Fruit fly (Drosophila melanogaster): ENCODE results near the gene CG6443.

CG6443 gene

DNA sequence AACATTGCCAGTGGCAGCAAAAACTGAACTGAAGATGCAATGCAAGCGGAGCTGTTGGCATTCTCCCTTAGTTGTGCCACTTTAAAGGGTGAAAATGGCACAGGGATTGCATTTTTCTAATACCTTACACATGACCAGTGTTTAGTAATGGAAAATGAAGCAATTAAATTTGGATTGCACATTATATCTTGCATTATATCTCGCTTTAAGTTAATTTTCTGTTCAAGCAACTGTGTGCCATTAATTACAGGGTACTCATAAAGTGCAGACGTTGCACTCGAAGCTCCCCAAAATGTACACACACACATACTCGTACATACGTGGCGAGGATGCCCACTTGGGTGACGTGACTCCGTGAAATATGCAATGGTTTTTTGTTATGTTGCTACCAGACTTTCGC, 30.8 kb downstream of the CG6443 start:
- TF ChIP-seq eg (GFP tag; IDR thresholded peaks at IDR 0.05) (no peak), CG11902 (GFP tag; optimal IDR thresholded peaks at IDR 0.05) (peak; percentile 3), CG11294 (GFP tag; IDR thresholded peaks at IDR 0.05) (no peak), cyc (GFP tag; optimal IDR thresholded peaks at IDR 0.05) (peak; percentile 51), dsx (GFP tag; optimal IDR thresholded peaks at IDR 0.05; ENCODE audit: poor library complexity, severe bottlenecking) (peak; percentile 11), Sox15 (GFP tag; optimal IDR thresholded peaks at IDR 0.05) (peak; percentile 20), Eip93F (GFP tag; optimal IDR thresholded peaks at IDR 0.05) (no peak), CG34406 (GFP tag; optimal IDR thresholded peaks at IDR 0.05) (peak; percentile 50), CG11762 (GFP tag; optimal IDR thresholded peaks at IDR 0.05; ENCODE audit: insufficient read depth) (no peak), fd59A (GFP tag; optimal IDR thresholded peaks at IDR 0.05) (no peak), achi (GFP tag; optimal IDR thresholded peaks at IDR 0.05) (peak; percentile 45), dac (GFP tag; optimal IDR thresholded peaks at IDR 0.05) (no peak), svp (GFP tag) (peak; percentile 69), CG7368 (GFP tag; optimal IDR thresholded peaks at IDR 0.05) (peak; percentile 21), CG3032 (tag; optimal IDR thresholded peaks at IDR 0.05) (peak; percentile 38), CG6854 (GFP tag; optimal IDR thresholded peaks at IDR 0.05) (no peak), lz (GFP tag; optimal IDR thresholded peaks at IDR 0.05) (peak; percentile 49), CG8632 (GFP tag; optimal IDR thresholded peaks at IDR 0.05) (peak; percentile 42), ss (GFP tag; optimal IDR thresholded peaks at IDR 0.05) (peak in 1 of 2 experiments; percentile 33), CG4318 (GFP tag; optimal IDR thresholded peaks at IDR 0.05) (no peak), CG16779 (tag; optimal IDR thresholded peaks at IDR 0.05) (no peak), CG6792 (GFP tag; optimal IDR thresholded peaks at IDR 0.05) (peak; percentile 52), Sox102F (GFP tag; optimal IDR thresholded peaks at IDR 0.05) (peak; percentile 41), Smox (GFP tag; optimal IDR thresholded peaks at IDR 0.05) (peak; percentile 49), CG6276 (GFP tag; optimal IDR thresholded peaks at IDR 0.05) (no peak), spab (GFP tag; optimal IDR thresholded peaks at IDR 0.05) (no peak), Gug (GFP tag; IDR thresholded peaks at IDR 0.05) (no peak), CG6808 (GFP tag; optimal IDR thresholded peaks at IDR 0.05) (no peak), fkh (GFP tag; optimal IDR thresholded peaks at IDR 0.05) (no peak), vri (GFP tag; optimal IDR thresholded peaks at IDR 0.05) (no peak), Hr4 (GFP tag; optimal IDR thresholded peaks at IDR 0.05) (peak; percentile 26), pdm3 (GFP tag; optimal IDR thresholded peaks at IDR 0.05) (peak; percentile 51), Lpt (GFP tag; optimal IDR thresholded peaks at IDR 0.05) (no peak), Eip75B (GFP tag; optimal IDR thresholded peaks at IDR 0.05) (peak; percentile 54), Blimp-1 (GFP tag; optimal IDR thresholded peaks at IDR 0.05) (no peak), Eip78C (GFP tag) (peak; percentile 83), acj6 (GFP tag; optimal IDR thresholded peaks at IDR 0.05) (peak; percentile 61), CG8119 (GFP tag; IDR thresholded peaks at IDR 0.05) (no peak), CG8319 (GFP tag; optimal IDR thresholded peaks at IDR 0.05) (peak; percentile 29), CG31627 (GFP tag; optimal IDR thresholded peaks at IDR 0.05) (peak; percentile 51), CG32006 (GFP tag; optimal IDR thresholded peaks at IDR 0.05) (peak; percentile 57), salr (GFP tag; optimal IDR thresholded peaks at IDR 0.05) (peak in 1 of 2 experiments; percentile 26), esn (GFP tag; optimal IDR thresholded peaks at IDR 0.05) (peak; percentile 46), Met (GFP tag; optimal IDR thresholded peaks at IDR 0.05) (peak; percentile 33), Sox14 (GFP tag; optimal IDR thresholded peaks at IDR 0.05) (peak; percentile 51), Hr39 (GFP tag; optimal IDR thresholded peaks at IDR 0.05) (peak; percentile 35), net (GFP tag; optimal IDR thresholded peaks at IDR 0.05) (no peak), CG10631 (GFP tag; optimal IDR thresholded peaks at IDR 0.05) (peak; percentile 53), CG10669 (GFP tag; optimal IDR thresholded peaks at IDR 0.05) (peak; percentile 63), fd85E (GFP tag; optimal IDR thresholded peaks at IDR 0.05) (no peak), Ets21C (GFP tag; optimal IDR thresholded peaks at IDR 0.05) (peak; percentile 20), Hr38 (GFP tag; optimal IDR thresholded peaks at IDR 0.05) (no peak), OdsH (GFP tag; optimal IDR thresholded peaks at IDR 0.05) (peak; percentile 37)

Data from whole organism, prepupa.